Worm (Caenorhabditis elegans) whole organism, L1 larva: ENCODE results near the gene cpar-1.

Experiments used
- aha-1 ChIP-seq: fragments of 150-350 bp; optimal IDR thresholded peaks from 2 replicates; lab custom pipeline; 2014; ENCODE audit warnings: missing biosample characterization, missing genetic modification characterization
- efl-1 ChIP-seq, 4 experiments: fragments of 150-350 bp; optimal IDR thresholded peaks in 3 of 4; peaks in 1 of 4; 1 replicate in 1 of 4; 2 replicates in 3 of 4; lab custom pipeline; 2014; ENCODE audit warnings: missing biosample characterization in 2 of 4, missing genetic modification characterization in 2 of 4, missing genetic modification reagents in 2 of 4
- egl-27 ChIP-seq, 2 experiments: fragments of 150-350 bp in 1 of 2; sonication (generic microtip); optimal IDR thresholded peaks; 3 replicates each; lab custom pipeline; 2017 to 2018; ENCODE audit warnings: missing biosample characterization in 2 of 2, missing genetic modification characterization in 2 of 2, missing genetic modification reagents in 2 of 2
- ets-5 ChIP-seq: fragments of 200-800 bp; sonication (Bioruptor generic); IDR thresholded peaks from 2 replicates; pipeline ENCODE4 v1.3.6; 2022; ENCODE audit warnings: missing genetic modification characterization, missing compliant biosample characterization
- fkh-4 ChIP-seq: sonication (generic microtip); optimal IDR thresholded peaks from 2 replicates; lab custom pipeline; 2016; ENCODE audit warnings: missing compliant biosample characterization, missing genetic modification characterization, borderline replicate concordance
- isw-1 ChIP-seq: fragments of 200-800 bp; sonication (Bioruptor generic); IDR thresholded peaks from 2 replicates; pipeline ENCODE4 v1.3.6; 2022; ENCODE audit warnings: missing genetic modification characterization, missing compliant biosample characterization
- lin-15B ChIP-seq: fragments of 150-350 bp; sonication (generic microtip); optimal IDR thresholded peaks from 3 replicates; lab custom pipeline; 2014; ENCODE audit warnings: missing biosample characterization, missing genetic modification characterization
- lin-39 ChIP-seq: fragments of 150-350 bp; optimal IDR thresholded peaks from 2 replicates; lab custom pipeline; 2014; ENCODE audit warnings: missing biosample characterization, missing genetic modification reagents, missing genetic modification characterization
- lir-3 ChIP-seq: sonication (generic microtip); optimal IDR thresholded peaks from 2 replicates; lab custom pipeline; 2016; ENCODE audit warnings: mild to moderate bottlenecking, missing genetic modification characterization, moderate library complexity, missing compliant biosample characterization; ENCODE audit not compliant: poor library complexity
- mep-1 ChIP-seq: fragments of 150-350 bp; optimal IDR thresholded peaks from 2 replicates; lab custom pipeline; 2014; ENCODE audit warnings: missing biosample characterization, missing genetic modification characterization
- nhr-84 ChIP-seq: sonication (generic microtip); optimal IDR thresholded peaks from 2 replicates; lab custom pipeline; 2017; ENCODE audit warnings: missing biosample characterization, missing genetic modification characterization
- sox-4 ChIP-seq: sonication (generic microtip); optimal IDR thresholded peaks from 2 replicates; lab custom pipeline; 2016; ENCODE audit warnings: missing genetic modification characterization, missing compliant biosample characterization
- unc-86 ChIP-seq: sonication (generic microtip); optimal IDR thresholded peaks from 2 replicates; lab custom pipeline; 2016; ENCODE audit warnings: missing genetic modification characterization, missing compliant biosample characterization
- xbp-1 ChIP-seq: sonication (generic microtip); optimal IDR thresholded peaks from 2 replicates; lab custom pipeline; 2016; ENCODE audit warnings: missing genetic modification characterization, missing compliant biosample characterization

DNA sequence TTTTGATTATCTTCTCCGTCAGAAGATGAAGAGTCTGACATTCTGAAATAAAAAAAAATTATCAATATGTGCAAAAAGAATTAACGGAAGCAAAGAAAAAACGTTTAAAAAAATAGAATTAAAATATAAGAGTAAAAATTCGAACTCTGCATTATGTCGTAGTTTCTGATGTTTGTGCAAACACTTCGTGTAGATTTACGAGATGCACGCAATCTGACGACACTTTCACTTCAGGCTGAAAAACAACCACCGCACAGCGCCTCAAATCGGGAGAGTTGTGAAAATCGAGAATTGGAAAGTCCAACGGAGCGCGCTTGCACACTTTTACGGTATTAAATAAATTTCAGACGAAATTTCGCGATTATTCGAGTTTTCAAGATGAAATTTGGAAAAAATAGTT, 27.3 kb upstream of the cpar-1 start, which contains the start of gene T26G10.1:
- TF ChIP-seq xbp-1 (peak; percentile 79), lin-39 (tag; lab: Kevin White, UChicago) (peak; percentile 68), nhr-84 (tag; lab: Kevin White, UChicago) (no peak), egl-27 (tag; optimal IDR thresholded peaks at IDR 0.05; lab: Kevin White, UChicago) (no peak), sox-4 (peak; percentile 50), lin-15B (peak; percentile 83), isw-1 (GFP tag; lab: Robert Waterston, UW) (peak; percentile 91), mep-1 (tag; lab: Kevin White, UChicago) (peak; percentile 78), aha-1 (no peak), lir-3 (peak; percentile 67), fkh-4 (tag; lab: Kevin White, UChicago) (no peak), efl-1 (optimal IDR thresholded peaks at IDR 0.05; lab: Kevin White, UChicago) (peak; percentile 76 to 83), efl-1 (GFP tag; optimal IDR thresholded peaks at IDR 0.05 in 1 of 2; lab: Kevin White, UChicago) (peak; percentile 73 to 97), ets-5 (GFP tag; lab: Robert Waterston, UW) (no peak), unc-86 (tag; lab: Kevin White, UChicago) (peak; percentile 82)
